Worm (Caenorhabditis elegans): ENCODE measurements around the gene str-20.

The str-20 gene

ce11 chrV:728822-729493, 27.3 kb upstream of the str-20 start (continued):
- TF ChIP-seq F16B12.6 (tag; optimal IDR thresholded peaks at IDR 0.05): no peak
- peak; percentile 40; the same call in 1 of the 2 replicates for TF ChIP-seq ceh-88 (GFP tag; IDR thresholded peaks at IDR 0.05)
- TF ChIP-seq nhr-76 (tag; optimal IDR thresholded peaks at IDR 0.05): no peak
- peak; percentile 57 for TF ChIP-seq C16A3.4 (tag; optimal IDR thresholded peaks at IDR 0.05)
- TF ChIP-seq zip-4 (GFP tag; optimal IDR thresholded peaks at IDR 0.05): no peak
- peak; percentile 75 for TF ChIP-seq nhr-85 (tag)
- no peak for TF ChIP-seq nhr-237 (tag; optimal IDR thresholded peaks at IDR 0.05)
- peak; percentile 44 for TF ChIP-seq C04F5.9 (tag; optimal IDR thresholded peaks at IDR 0.05)
- TF ChIP-seq zag-1 (tag; optimal IDR thresholded peaks at IDR 0.05): no peak
- no peak for TF ChIP-seq skn-1 (tag; optimal IDR thresholded peaks at IDR 0.05)
- no peak for TF ChIP-seq aha-1 (tag; optimal IDR thresholded peaks at IDR 0.05)
- TF ChIP-seq elt-2 (tag; optimal IDR thresholded peaks at IDR 0.05): peak; percentile 7
- TF ChIP-seq pqm-1 (tag; optimal IDR thresholded peaks at IDR 0.05): no peak
- no peak for TF ChIP-seq tlp-1 (tag; optimal IDR thresholded peaks at IDR 0.05)
- TF ChIP-seq snu-23 (GFP tag; optimal IDR thresholded peaks at IDR 0.05): peak; percentile 82
- TF ChIP-seq ceh-63 (GFP tag; optimal IDR thresholded peaks at IDR 0.05): no peak
- peak in 2 of 6 experiments; percentile 13 to 83 for TF ChIP-seq elt-3 (tag; optimal IDR thresholded peaks at IDR 0.05)
- no peak for TF ChIP-seq vab-15 (tag; optimal IDR thresholded peaks at IDR 0.05)
- TF ChIP-seq C34B4.2 (tag; optimal IDR thresholded peaks at IDR 0.05): no peak
- no peak for TF ChIP-seq egl-13 (tag; optimal IDR thresholded peaks at IDR 0.05)
- peak; percentile 38 to 62 for TF ChIP-seq lsy-2 (tag; optimal IDR thresholded peaks at IDR 0.05)
- TF ChIP-seq lin-35 (GFP tag; optimal IDR thresholded peaks at IDR 0.05): peak in 1 of 2 experiments; percentile 76
- no peak for TF ChIP-seq pag-3 (tag; optimal IDR thresholded peaks at IDR 0.05; ENCODE audit: borderline replicate concordance, insufficient read depth)
- TF ChIP-seq snpc-4 (tag; optimal IDR thresholded peaks at IDR 0.05): no peak
- no peak for TF ChIP-seq sox-4 (tag; optimal IDR thresholded peaks at IDR 0.05)
- no peak for TF ChIP-seq efl-3 (GFP tag; optimal IDR thresholded peaks at IDR 0.05)
- TF ChIP-seq unc-62 (GFP tag; optimal IDR thresholded peaks at IDR 0.05): no peak
- TF ChIP-seq fkh-8 (tag; optimal IDR thresholded peaks at IDR 0.05): no peak
- peak; percentile 93 for TF ChIP-seq nhr-19 (GFP tag; conservative IDR thresholded peaks at IDR 0.05)
- no peak for TF ChIP-seq nhr-11 (tag; optimal IDR thresholded peaks at IDR 0.05)
- no peak for TF ChIP-seq mef-2 (tag; optimal IDR thresholded peaks at IDR 0.05)
- no peak for TF ChIP-seq jun-1 (tag; optimal IDR thresholded peaks at IDR 0.05)
- TF ChIP-seq mep-1 (tag; optimal IDR thresholded peaks at IDR 0.05): peak; percentile 47

DNA sequence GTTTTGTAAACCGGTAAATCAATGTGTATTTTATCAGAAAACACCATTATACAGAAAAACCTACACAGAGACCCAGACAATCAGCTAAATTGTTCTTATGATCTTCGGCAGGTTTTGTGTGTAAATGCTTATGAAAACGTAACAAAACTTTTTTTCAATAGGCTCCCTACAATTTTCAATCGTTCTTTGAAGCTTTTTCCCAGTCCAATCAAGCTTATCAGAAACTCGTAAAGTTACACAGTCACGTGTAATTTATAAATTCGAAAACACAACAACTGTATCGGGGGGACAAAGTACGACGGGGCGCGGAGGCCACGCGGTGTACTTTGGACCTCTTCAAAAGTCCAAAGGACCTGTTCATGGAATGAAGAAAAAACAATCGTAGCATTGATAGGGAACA, 26.1 kb upstream of the str-20 start:
- peak; percentile 13 for TF ChIP-seq blmp-1 (tag; optimal IDR thresholded peaks at IDR 0.05)
- no peak for TF ChIP-seq lin-39 (tag; optimal IDR thresholded peaks at IDR 0.05)
- peak; percentile 0 for TF ChIP-seq swsn-7 (tag; optimal IDR thresholded peaks at IDR 0.05)
- TF ChIP-seq lin-35 (GFP tag; optimal IDR thresholded peaks at IDR 0.05): peak in 1 of 2 experiments; percentile 77
- TF ChIP-seq nhr-71 (tag; optimal IDR thresholded peaks at IDR 0.05): peak; percentile 88
- TF ChIP-seq nhr-85 (tag): peak; percentile 71
- peak; percentile 37 for TF ChIP-seq C04F5.9 (tag; optimal IDR thresholded peaks at IDR 0.05)
- peak; percentile 44 for TF ChIP-seq rnt-1 (tag; optimal IDR thresholded peaks at IDR 0.05)
- no peak for TF ChIP-seq hlh-4 (tag; optimal IDR thresholded peaks at IDR 0.05)
- peak; percentile 64 for TF ChIP-seq snu-23 (GFP tag; optimal IDR thresholded peaks at IDR 0.05)
- peak; percentile 5 for TF ChIP-seq xbp-1 (tag; optimal IDR thresholded peaks at IDR 0.05)
- TF ChIP-seq mep-1 (tag; optimal IDR thresholded peaks at IDR 0.05): peak; percentile 40
- peak; percentile 56; the same call in 1 of the 2 replicates for TF ChIP-seq grh-1 (GFP tag; IDR thresholded peaks at IDR 0.05)
- TF ChIP-seq elt-2 (tag; optimal IDR thresholded peaks at IDR 0.05): peak; percentile 90
- TF ChIP-seq ceh-63 (GFP tag; optimal IDR thresholded peaks at IDR 0.05): no peak
- peak; percentile 94 for TF ChIP-seq nhr-19 (GFP tag; conservative IDR thresholded peaks at IDR 0.05)
- TF ChIP-seq nhr-47 (tag; optimal IDR thresholded peaks at IDR 0.05): peak; percentile 49
- peak; percentile 77 for TF ChIP-seq sup-37 (GFP tag; optimal IDR thresholded peaks at IDR 0.05)
- TF ChIP-seq egl-27 (tag; optimal IDR thresholded peaks at IDR 0.05): no peak
- TF ChIP-seq mab-9 (GFP tag; IDR thresholded peaks at IDR 0.05): no peak
- TF ChIP-seq nhr-20 (tag; optimal IDR thresholded peaks at IDR 0.05): peak; percentile 75
- TF ChIP-seq lin-14 (GFP tag; optimal IDR thresholded peaks at IDR 0.05): peak; percentile 71
- TF ChIP-seq tbx-2 (tag; optimal IDR thresholded peaks at IDR 0.05): peak; percentile 63
- TF ChIP-seq nhr-90 (tag; optimal IDR thresholded peaks at IDR 0.05; ENCODE audit: poor library complexity): peak; percentile 74
- TF ChIP-seq lir-3 (tag; optimal IDR thresholded peaks at IDR 0.05; ENCODE audit: poor library complexity): peak; percentile 61
- no peak for TF ChIP-seq skn-1 (tag; optimal IDR thresholded peaks at IDR 0.05)
- TF ChIP-seq ama-1 (optimal IDR thresholded peaks at IDR 0.05): peak; percentile 43
